Worm (Caenorhabditis elegans) whole organism, L2 larva: ENCODE measurements around the gene skr-13.

Experiments used
- R02D3.7 ChIP-seq: fragments of 150-350 bp; optimal IDR thresholded peaks from 2 replicates; lab custom pipeline; 2014; ENCODE audit warnings: missing biosample characterization, missing genetic modification characterization
- alr-1 ChIP-seq: fragments of 150-350 bp; optimal IDR thresholded peaks from 2 replicates; lab custom pipeline; 2014; ENCODE audit warnings: missing biosample characterization, missing genetic modification characterization
- ama-1 ChIP-seq: fragments of 150-350 bp; optimal IDR thresholded peaks from 2 replicates; lab custom pipeline; 2018; ENCODE audit warnings: inconsistent platforms
- elt-1 ChIP-seq: fragments of 150-350 bp; optimal IDR thresholded peaks from 2 replicates; lab custom pipeline; 2014; ENCODE audit warnings: missing biosample characterization, missing genetic modification characterization
- lin-39 ChIP-seq: fragments of 150-350 bp; optimal IDR thresholded peaks from 2 replicates; lab custom pipeline; 2014; ENCODE audit warnings: missing biosample characterization, missing genetic modification reagents, missing genetic modification characterization
- lsy-2 ChIP-seq, 2 experiments: fragments of 150-350 bp in 1 of 2; sonication (generic microtip) in 1 of 2; optimal IDR thresholded peaks; 2 replicates each; lab custom pipeline; 2014 to 2017; ENCODE audit warnings: missing biosample characterization in 2 of 2, missing genetic modification characterization in 2 of 2
- mdl-1 ChIP-seq, 2 experiments: fragments of 150-350 bp in 1 of 2; sonication (generic microtip) in 1 of 2; optimal IDR thresholded peaks; 2 replicates each; lab custom pipeline; 2017; ENCODE audit warnings: missing biosample characterization in 2 of 2, missing genetic modification characterization in 2 of 2
- nhr-10 ChIP-seq: sonication (generic microtip); optimal IDR thresholded peaks from 2 replicates; lab custom pipeline; 2017; ENCODE audit warnings: missing biosample characterization, missing genetic modification characterization
- sem-4 ChIP-seq: fragments of 150-350 bp; optimal IDR thresholded peaks from 2 replicates; lab custom pipeline; 2014; ENCODE audit warnings: missing biosample characterization, missing genetic modification reagents, missing genetic modification characterization
- skn-1 ChIP-seq: sonication (generic microtip); optimal IDR thresholded peaks from 2 replicates; lab custom pipeline; 2017; ENCODE audit warnings: missing biosample characterization, missing genetic modification characterization
- unc-39 ChIP-seq: fragments of 150-350 bp; optimal IDR thresholded peaks from 2 replicates; lab custom pipeline; 2014; ENCODE audit warnings: missing biosample characterization, missing genetic modification characterization
- unc-62 ChIP-seq: fragments of 150-350 bp; optimal IDR thresholded peaks from 2 replicates; lab custom pipeline; 2014; ENCODE audit warnings: missing biosample characterization, missing genetic modification reagents, missing genetic modification characterization
- ztf-11 ChIP-seq: sonication (generic microtip); optimal IDR thresholded peaks from 2 replicates; lab custom pipeline; 2017; ENCODE audit warnings: missing biosample characterization, missing genetic modification characterization
- ztf-4 ChIP-seq: fragments of 150-350 bp; optimal IDR thresholded peaks from 2 replicates; lab custom pipeline; 2014; ENCODE audit warnings: missing biosample characterization, missing genetic modification characterization

DNA sequence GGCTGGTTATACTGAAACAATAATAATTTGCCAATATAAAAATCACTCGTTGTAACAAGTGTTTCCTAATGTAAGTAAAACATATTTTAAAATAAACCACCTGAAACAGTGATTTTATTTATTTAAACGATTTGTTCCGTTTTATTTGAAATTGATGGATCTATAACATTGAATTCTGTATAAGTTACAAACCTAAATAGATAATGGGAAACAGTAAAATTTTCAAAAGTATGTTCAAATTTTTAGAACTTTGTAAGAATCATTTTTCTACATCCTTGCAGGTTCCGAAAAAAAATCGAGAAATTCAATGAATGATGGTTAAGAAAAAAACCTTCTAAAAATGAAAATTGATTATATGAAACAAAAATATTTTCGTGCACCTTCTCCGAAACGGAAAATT, 31.1 kb upstream of the skr-13 start:
- no peak for TF ChIP-seq elt-1 (tag; lab: Kevin White, UChicago)
- no peak for TF ChIP-seq unc-62 (GFP tag; lab: Kevin White, UChicago)
- no peak for TF ChIP-seq R02D3.7 (tag; lab: Kevin White, UChicago)
- TF ChIP-seq skn-1 = no peak
- TF ChIP-seq ztf-4 (tag; lab: Kevin White, UChicago) = no peak
- no peak for TF ChIP-seq ama-1 (lab: Kevin White, UChicago)
- TF ChIP-seq lin-39 (tag; lab: Kevin White, UChicago) = no peak
- TF ChIP-seq alr-1 (tag; lab: Kevin White, UChicago) = no peak
- TF ChIP-seq unc-39 (tag; lab: Kevin White, UChicago) = no peak
- no peak for TF ChIP-seq sem-4 (tag; lab: Kevin White, UChicago)
- TF ChIP-seq mdl-1 (tag; optimal IDR thresholded peaks at IDR 0.05; lab: Kevin White, UChicago) = no peak
- TF ChIP-seq nhr-10 (tag; lab: Kevin White, UChicago) = no peak
- no peak for TF ChIP-seq lsy-2 (tag; optimal IDR thresholded peaks at IDR 0.05; lab: Kevin White, UChicago)
- no peak for TF ChIP-seq ztf-11
